Worm (Caenorhabditis elegans) whole organism, mixed stage, embryonic: ENCODE measurements around the gene ubl-1.

ENCODE experiments used
- M03D4.4 ChIP-seq: sonication (generic microtip); optimal IDR thresholded peaks from 2 replicates; lab custom pipeline; 2017; ENCODE audit warnings: mild to moderate bottlenecking, missing genetic modification characterization, missing compliant biosample characterization
- bed-3 ChIP-seq: fragments of 200-800 bp; sonication (Bioruptor generic); optimal IDR thresholded peaks from 3 replicates; lab custom pipeline; 2018; ENCODE audit warnings: mild to moderate bottlenecking, missing genetic modification characterization, moderate library complexity, missing compliant biosample characterization
- ceh-39 ChIP-seq: fragments of 150-350 bp; optimal IDR thresholded peaks from 2 replicates; lab custom pipeline; 2014; ENCODE audit warnings: missing biosample characterization, missing genetic modification characterization
- ceh-43 ChIP-seq: fragments of 200-800 bp; sonication (Bioruptor generic); optimal IDR thresholded peaks from 2 replicates; lab custom pipeline; 2018; ENCODE audit warnings: mild to moderate bottlenecking, missing genetic modification characterization, moderate library complexity, missing compliant biosample characterization
- ceh-83 ChIP-seq: fragments of 200-800 bp; sonication (Bioruptor generic); optimal IDR thresholded peaks from 2 replicates; lab custom pipeline; 2018; ENCODE audit warnings: mild to moderate bottlenecking, missing genetic modification characterization, missing compliant biosample characterization
- drap-1 ChIP-seq: fragments of 200-800 bp; sonication (Bioruptor generic); optimal IDR thresholded peaks from 3 replicates; lab custom pipeline; 2018; ENCODE audit warnings: mild to moderate bottlenecking, missing genetic modification characterization, missing compliant biosample characterization
- elt-1 ChIP-seq: sonication (generic microtip); optimal IDR thresholded peaks from 2 replicates; lab custom pipeline; 2017; ENCODE audit warnings: missing genetic modification characterization, mild to moderate bottlenecking, missing compliant biosample characterization, antibody characterized with exemption, moderate library complexity, borderline replicate concordance; ENCODE audit not compliant: insufficient read depth
- elt-3 ChIP-seq: fragments of 150-350 bp; optimal IDR thresholded peaks from 2 replicates; lab custom pipeline; 2014; ENCODE audit warnings: missing biosample characterization, missing genetic modification characterization
- flh-1 ChIP-seq: fragments of 200-800 bp; sonication (Bioruptor generic); optimal IDR thresholded peaks from 2 replicates; lab custom pipeline; 2018; ENCODE audit warnings: mild to moderate bottlenecking, missing genetic modification characterization, moderate library complexity, missing compliant biosample characterization
- hlh-1 ChIP-seq: fragments of 150-350 bp; optimal IDR thresholded peaks from 2 replicates; lab custom pipeline; 2014; ENCODE audit warnings: missing biosample characterization, missing genetic modification reagents, missing genetic modification characterization
- lin-13 ChIP-seq: fragments of 150-350 bp; optimal IDR thresholded peaks from 2 replicates; lab custom pipeline; 2014; ENCODE audit warnings: missing biosample characterization, missing genetic modification characterization
- lin-32 ChIP-seq: fragments of 200-800 bp; sonication (Bioruptor generic); optimal IDR thresholded peaks from 2 replicates; lab custom pipeline; 2018; ENCODE audit warnings: mild to moderate bottlenecking, missing genetic modification characterization, missing compliant biosample characterization
- lsy-2 ChIP-seq: fragments of 150-350 bp; optimal IDR thresholded peaks from 2 replicates; lab custom pipeline; 2014; ENCODE audit warnings: missing biosample characterization, missing genetic modification characterization
- mls-2 ChIP-seq: sonication (generic microtip); optimal IDR thresholded peaks from 2 replicates; lab custom pipeline; 2016; ENCODE audit warnings: mild to moderate bottlenecking, missing genetic modification characterization, moderate library complexity, missing compliant biosample characterization
- nhr-12 ChIP-seq: fragments of 150-350 bp; optimal IDR thresholded peaks from 2 replicates; lab custom pipeline; 2014; ENCODE audit warnings: missing biosample characterization, missing genetic modification characterization
- nhr-2 ChIP-seq: fragments of 150-350 bp; optimal IDR thresholded peaks from 2 replicates; lab custom pipeline; 2014; ENCODE audit warnings: missing biosample characterization, missing genetic modification characterization
- nhr-237 ChIP-seq: fragments of 150-350 bp; optimal IDR thresholded peaks from 2 replicates; lab custom pipeline; 2014; ENCODE audit warnings: missing biosample characterization, missing genetic modification characterization
- nhr-28 ChIP-seq: fragments of 150-350 bp; optimal IDR thresholded peaks from 2 replicates; lab custom pipeline; 2014; ENCODE audit warnings: missing biosample characterization, missing genetic modification characterization
- sem-2 ChIP-seq: fragments of 200-800 bp; sonication (Bioruptor generic); optimal IDR thresholded peaks from 2 replicates; lab custom pipeline; 2018; ENCODE audit warnings: mild to moderate bottlenecking, missing genetic modification characterization, missing compliant biosample characterization
- snpc-4 ChIP-seq: fragments of 150-350 bp; optimal IDR thresholded peaks from 2 replicates; lab custom pipeline; 2014; ENCODE audit warnings: missing biosample characterization, missing genetic modification characterization
- tbx-8 ChIP-seq: fragments of 200-800 bp; sonication (Bioruptor generic); optimal IDR thresholded peaks from 2 replicates; lab custom pipeline; 2018; ENCODE audit warnings: mild to moderate bottlenecking, missing genetic modification characterization, moderate library complexity, missing compliant biosample characterization
- unc-120 ChIP-seq: sonication (generic microtip); optimal IDR thresholded peaks from 2 replicates; lab custom pipeline; 2017; ENCODE audit warnings: missing genetic modification characterization, missing compliant biosample characterization; ENCODE audit not compliant: poor library complexity, severe bottlenecking
- unc-62 ChIP-seq: fragments of 150-350 bp; optimal IDR thresholded peaks from 2 replicates; lab custom pipeline; 2014; ENCODE audit warnings: missing biosample characterization, missing genetic modification reagents, missing genetic modification characterization
- zip-8 ChIP-seq: fragments of 150-350 bp; optimal IDR thresholded peaks from 2 replicates; lab custom pipeline; 2014; ENCODE audit warnings: missing biosample characterization, missing genetic modification characterization

The ubl-1 gene

ce11 chrIII:3110614-3111013, 42.5 kb downstream of the ubl-1 start:
- TF ChIP-seq snpc-4 (tag; lab: Kevin White, UChicago) (no peak), hlh-1 (tag; lab: Kevin White, UChicago) (no peak)

DNA sequence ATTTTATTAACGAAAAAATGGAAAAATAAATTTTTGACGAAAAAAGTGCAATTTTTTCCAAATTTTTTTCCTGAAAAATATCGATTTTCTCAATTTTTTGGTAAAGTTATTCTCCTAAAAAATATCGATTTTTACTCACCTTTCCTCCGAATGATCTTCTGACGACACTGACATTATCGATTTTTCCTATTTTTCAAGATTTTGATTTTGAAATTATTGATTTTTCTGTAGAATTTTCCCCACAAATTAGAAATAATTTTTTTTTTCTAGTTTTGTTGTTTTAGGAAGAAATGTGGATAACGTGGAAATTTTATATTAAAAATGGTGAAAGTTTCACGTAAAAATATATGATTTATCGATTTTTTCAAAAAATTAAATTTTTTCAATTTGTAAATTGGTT, 43.4 kb downstream of the ubl-1 start:
- no peak for TF ChIP-seq lin-32 (GFP tag; lab: Kevin White, UChicago)

ce11 chrIII:3112001-3112400, 43.9 kb downstream of the ubl-1 start:
- TF ChIP-seq M03D4.4 (tag; lab: Kevin White, UChicago) (no peak), flh-1 (no peak), mls-2 (no peak), snpc-4 (tag; lab: Kevin White, UChicago) (no peak), lin-13 (tag; lab: Kevin White, UChicago) (no peak), elt-3 (no peak), elt-1 (no peak), ceh-39 (tag; lab: Kevin White, UChicago) (no peak), bed-3 (GFP tag; lab: Kevin White, UChicago) (no peak), unc-120 (tag; lab: Kevin White, UChicago) (no peak), tbx-8 (GFP tag; lab: Kevin White, UChicago) (no peak), nhr-2 (no peak), ceh-83 (GFP tag; lab: Kevin White, UChicago) (no peak), zip-8 (no peak)

- no peak for TF ChIP-seq lsy-2 (tag; lab: Kevin White, UChicago)
- no peak for TF ChIP-seq unc-120 (tag; lab: Kevin White, UChicago)
Observed at ce11 chrIII:3112616-3113015, 44.5 kb downstream of the ubl-1 start.

ce11 chrIII:3116969-3117368, 48.9 kb downstream of the ubl-1 start:
- TF ChIP-seq ceh-83 (GFP tag; lab: Kevin White, UChicago), result no peak
- no peak for TF ChIP-seq drap-1 (GFP tag; lab: Kevin White, UChicago)
- TF ChIP-seq nhr-28 (tag; lab: Kevin White, UChicago), result no peak
- TF ChIP-seq snpc-4 (tag; lab: Kevin White, UChicago), result no peak
- no peak for TF ChIP-seq tbx-8 (GFP tag; lab: Kevin White, UChicago)
- no peak for TF ChIP-seq M03D4.4 (tag; lab: Kevin White, UChicago)
- no peak for TF ChIP-seq lin-13 (tag; lab: Kevin White, UChicago)
- TF ChIP-seq sem-2, result no peak
- no peak for TF ChIP-seq nhr-237
- no peak for TF ChIP-seq elt-3
- TF ChIP-seq ceh-43 (GFP tag; lab: Kevin White, UChicago), result no peak
- TF ChIP-seq hlh-1 (tag; lab: Kevin White, UChicago), result no peak
- no peak for TF ChIP-seq nhr-12 (tag; lab: Kevin White, UChicago)
- no peak for TF ChIP-seq bed-3 (GFP tag; lab: Kevin White, UChicago)
- TF ChIP-seq unc-62 (GFP tag; lab: Kevin White, UChicago), result no peak
- TF ChIP-seq zip-8, result no peak
- TF ChIP-seq flh-1, result no peak
- no peak for TF ChIP-seq ceh-39 (tag; lab: Kevin White, UChicago)
